Fruit fly (Drosophila melanogaster) whole organism, embryonic: ENCODE measurements around the gene CG43799.

Source experiments
- Awh ChIP-seq: fragments of 200-800 bp; sonication (Bioruptor generic); IDR thresholded peaks from 2 replicates; pipeline ENCODE4, ENCODE4 v1.3.6; 2022; ENCODE audit warnings: missing biosample characterization, missing genetic modification characterization
- Bdp1 ChIP-seq: fragments of 200-800 bp; sonication (Bioruptor generic); optimal IDR thresholded peaks from 3 replicates; lab custom pipeline; 2016; ENCODE audit warnings: missing biosample characterization, missing genetic modification characterization
- C15 ChIP-seq: fragments of 200-800 bp; sonication (Bioruptor generic); IDR thresholded peaks from 3 replicates; pipeline ENCODE4 v1.3.6; 2022; ENCODE audit warnings: missing biosample characterization, missing genetic modification characterization
- CG1233 ChIP-seq: fragments of 200-800 bp; sonication (Bioruptor generic); optimal IDR thresholded peaks from 4 replicates; lab custom pipeline; 2018; ENCODE audit warnings: missing biosample characterization, mild to moderate bottlenecking, missing genetic modification characterization
- CG12769 ChIP-seq: fragments of 200-800 bp; sonication (Bioruptor generic); optimal IDR thresholded peaks from 2 replicates; lab custom pipeline; 2019; ENCODE audit warnings: missing biosample characterization, mild to moderate bottlenecking, missing genetic modification characterization, moderate library complexity
- CG13123 ChIP-seq: fragments of 200-800 bp; sonication (Bioruptor generic); optimal IDR thresholded peaks from 2 replicates; lab custom pipeline; 2016; ENCODE audit warnings: missing biosample characterization, missing genetic modification characterization
- CG14014 ChIP-seq: fragments of 200-800 bp; sonication (Bioruptor generic); IDR thresholded peaks from 2 replicates; pipeline ENCODE4 v1.3.6; 2022; ENCODE audit warnings: missing biosample characterization, missing genetic modification characterization
- CG14050 ChIP-seq: fragments of 200-800 bp; sonication (Bioruptor generic); IDR thresholded peaks from 3 replicates; pipeline ENCODE4 v1.3.6; 2022; ENCODE audit warnings: missing biosample characterization, missing genetic modification characterization
- CG1647 ChIP-seq: fragments of 200-800 bp; sonication (Bioruptor generic); optimal IDR thresholded peaks from 3 replicates; lab custom pipeline; 2016; ENCODE audit warnings: missing biosample characterization, missing genetic modification characterization
- CG17385 ChIP-seq: fragments of 200-800 bp; sonication (Bioruptor generic); optimal IDR thresholded peaks from 3 replicates; lab custom pipeline; 2018; ENCODE audit warnings: missing biosample characterization, mild to moderate bottlenecking, missing genetic modification characterization
- CG2199 ChIP-seq: fragments of 200-800 bp; sonication (Bioruptor generic); IDR thresholded peaks from 3 replicates; pipeline ENCODE4 v1.3.6; 2022; ENCODE audit warnings: missing biosample characterization, missing genetic modification characterization
- CG30403 ChIP-seq: fragments of 200-800 bp; sonication (Bioruptor generic); optimal IDR thresholded peaks from 3 replicates; lab custom pipeline; 2016; ENCODE audit warnings: missing biosample characterization, missing genetic modification characterization
- CG30431 ChIP-seq: fragments of 200-800 bp; sonication (Bioruptor generic); optimal IDR thresholded peaks from 2 replicates; lab custom pipeline; 2017; ENCODE audit warnings: missing biosample characterization, missing genetic modification characterization
- CG31441 ChIP-seq: fragments of 200-800 bp; sonication (Bioruptor generic); IDR thresholded peaks from 2 replicates; pipeline ENCODE4 v1.3.6; 2022; ENCODE audit warnings: missing biosample characterization, missing genetic modification characterization
- CG34422 ChIP-seq: fragments of 200-800 bp; sonication (Bioruptor generic); IDR thresholded peaks from 3 replicates; pipeline ENCODE4 v1.3.6; 2022; ENCODE audit warnings: missing biosample characterization, missing genetic modification characterization
- CG3847 ChIP-seq: fragments of 200-800 bp; sonication (Bioruptor generic); IDR thresholded peaks from 2 replicates; pipeline ENCODE4 v1.3.6; 2022; ENCODE audit warnings: missing biosample characterization, missing genetic modification characterization
- CG6175 ChIP-seq: fragments of 200-800 bp; sonication (Bioruptor generic); IDR thresholded peaks from 3 replicates; pipeline ENCODE4 v1.3.6; 2022; ENCODE audit warnings: missing biosample characterization, missing genetic modification characterization
- CG6272 ChIP-seq: fragments of 200-800 bp; sonication (Bioruptor generic); IDR thresholded peaks from 2 replicates; pipeline ENCODE4 v1.3.6; 2022; ENCODE audit warnings: missing biosample characterization, missing genetic modification characterization
- CG7271 ChIP-seq: fragments of 200-800 bp; sonication (Bioruptor generic); optimal IDR thresholded peaks from 2 replicates; lab custom pipeline; 2018; ENCODE audit warnings: missing biosample characterization, mild to moderate bottlenecking, missing genetic modification characterization, moderate library complexity
- CG7963 ChIP-seq: fragments of 200-800 bp; sonication (Bioruptor generic); IDR thresholded peaks from 3 replicates; pipeline ENCODE4 v1.3.6; 2022; ENCODE audit warnings: missing biosample characterization, missing genetic modification characterization; ENCODE audit not compliant: partially characterized antibody
- CG8388 ChIP-seq: fragments of 200-800 bp; sonication (Bioruptor generic); optimal IDR thresholded peaks from 2 replicates; lab custom pipeline; 2019; ENCODE audit warnings: missing biosample characterization, mild to moderate bottlenecking, missing genetic modification characterization, moderate library complexity
- CG8478 ChIP-seq: fragments of >200 bp; optimal IDR thresholded peaks from 2 replicates; lab custom pipeline; 2018
- CG9215 ChIP-seq: fragments of 200-800 bp; sonication (Bioruptor generic); IDR thresholded peaks from 2 replicates; pipeline ENCODE4 v1.3.6; 2022; ENCODE audit warnings: missing biosample characterization, missing genetic modification characterization
- CG9932 ChIP-seq: fragments of 200-800 bp; sonication (Bioruptor generic); IDR thresholded peaks from 2 replicates; pipeline ENCODE4 v1.3.6; 2022; ENCODE audit warnings: missing biosample characterization, missing genetic modification characterization
- D19B ChIP-seq: fragments of 200-800 bp; sonication (Bioruptor generic); optimal IDR thresholded peaks from 2 replicates; lab custom pipeline; 2017; ENCODE audit warnings: missing biosample characterization, mild to moderate bottlenecking, missing genetic modification characterization
- Doc2 ChIP-seq: fragments of 200-800 bp; sonication (Bioruptor generic); IDR thresholded peaks from 2 replicates; pipeline ENCODE4 v1.3.6; 2022; ENCODE audit warnings: missing biosample characterization, missing genetic modification characterization
- GATAe ChIP-seq: fragments of 200-800 bp; sonication (Bioruptor generic); conservative IDR thresholded peaks from 2 replicates; pipeline ENCODE4 v1.3.6; 2022; ENCODE audit warnings: missing biosample characterization, missing genetic modification characterization
- Hmr ChIP-seq: fragments of 200-800 bp; sonication (Bioruptor generic); optimal IDR thresholded peaks from 3 replicates; lab custom pipeline; 2017; ENCODE audit warnings: mild to moderate bottlenecking, missing biosample characterization, missing genetic modification reagents, missing genetic modification characterization
- Mes4 ChIP-seq: fragments of 200-800 bp; sonication (Bioruptor generic); optimal IDR thresholded peaks from 2 replicates; lab custom pipeline; 2016; ENCODE audit warnings: missing biosample characterization, missing genetic modification characterization
- Nf-YB ChIP-seq: fragments of 200-800 bp; sonication (Bioruptor generic); optimal IDR thresholded peaks from 3 replicates; lab custom pipeline; 2019; ENCODE audit warnings: missing biosample characterization, mild to moderate bottlenecking, missing genetic modification characterization, moderate library complexity
- Ravus ChIP-seq: fragments of 200-800 bp; sonication (Bioruptor generic); IDR thresholded peaks from 2 replicates; pipeline ENCODE4 v1.3.6; 2022; ENCODE audit warnings: missing biosample characterization, missing genetic modification characterization
- Rx ChIP-seq: fragments of 200-800 bp; sonication (Bioruptor generic); IDR thresholded peaks from 2 replicates; pipeline ENCODE4 v1.3.6; 2022; ENCODE audit warnings: missing biosample characterization, missing genetic modification characterization
- Stat92E ChIP-seq, 3 experiments: fragments of >200 bp in 2 of 3; fragments of 200-800 bp in 1 of 3; sonication (Bioruptor generic) in 1 of 3; optimal IDR thresholded peaks; 2 replicates each; lab custom pipeline; 2017 to 2019; ENCODE audit warnings: missing biosample characterization in 3 of 3, missing genetic modification characterization in 3 of 3, mild to moderate bottlenecking in 1 of 3, moderate library complexity in 1 of 3
- Trl ChIP-seq, 3 experiments: fragments of >200 bp in 2 of 3; fragments of 200-800 bp in 1 of 3; sonication (Bioruptor generic) in 1 of 3; optimal IDR thresholded peaks; 2 replicates in 1 of 3; 3 replicates in 2 of 3; lab custom pipeline; 2016 to 2017; ENCODE audit warnings: missing biosample characterization in 1 of 3, missing genetic modification characterization in 1 of 3
- ash1 ChIP-seq: fragments of 200-800 bp; sonication (Bioruptor generic); optimal IDR thresholded peaks from 2 replicates; lab custom pipeline; 2018; ENCODE audit warnings: missing biosample characterization, mild to moderate bottlenecking, missing genetic modification characterization
- bsh ChIP-seq, 2 experiments: fragments of 200-800 bp; sonication (Bioruptor generic); optimal IDR thresholded peaks; 2 replicates each; lab custom pipeline; 2017 to 2018; ENCODE audit warnings: mild to moderate bottlenecking in 2 of 2, missing biosample characterization in 2 of 2, missing genetic modification characterization in 2 of 2, moderate library complexity in 1 of 2
- dpn ChIP-seq, 2 experiments: fragments of 200-800 bp; sonication (Bioruptor generic); optimal IDR thresholded peaks; 3 replicates each; lab custom pipeline; 2016; ENCODE audit warnings: missing biosample characterization in 2 of 2, missing genetic modification characterization in 2 of 2
- esg ChIP-seq: fragments of 200-800 bp; sonication (Bioruptor generic); conservative IDR thresholded peaks from 2 replicates; pipeline ENCODE4 v1.3.6; 2022; ENCODE audit warnings: missing biosample characterization, missing genetic modification characterization
- fd3F ChIP-seq: fragments of 200-800 bp; sonication (Bioruptor generic); optimal IDR thresholded peaks from 2 replicates; lab custom pipeline; 2018; ENCODE audit warnings: missing biosample characterization, mild to moderate bottlenecking, missing genetic modification characterization, moderate library complexity
- gcm2 ChIP-seq: fragments of 200-800 bp; sonication (Bioruptor generic); optimal IDR thresholded peaks from 2 replicates; lab custom pipeline; 2016; ENCODE audit warnings: missing biosample characterization, missing genetic modification characterization
- hb ChIP-seq: fragments of 200-800 bp; sonication (Bioruptor generic); IDR thresholded peaks from 3 replicates; pipeline ENCODE4 v1.3.6; 2022; ENCODE audit warnings: missing biosample characterization, missing genetic modification characterization; ENCODE audit not compliant: partially characterized antibody
- hkb ChIP-seq, 2 experiments: fragments of 200-800 bp in 1 of 2; fragments of >200 bp in 1 of 2; sonication (Bioruptor generic) in 1 of 2; IDR thresholded peaks in 1 of 2; optimal IDR thresholded peaks in 1 of 2; 2 replicates each; pipeline versions ENCODE4 v1.3.6 to Lab custom; 2017 to 2022; ENCODE audit warnings: missing biosample characterization in 1 of 2, missing genetic modification characterization in 1 of 2
- lab ChIP-seq: fragments of 200-800 bp; sonication (Bioruptor generic); optimal IDR thresholded peaks from 3 replicates; lab custom pipeline; 2017; ENCODE audit warnings: missing biosample characterization, missing genetic modification characterization, mild to moderate bottlenecking, moderate library complexity, missing genetic modification reagents
- mirr ChIP-seq: fragments of 200-800 bp; sonication (Bioruptor generic); optimal IDR thresholded peaks from 3 replicates; lab custom pipeline; 2018; ENCODE audit warnings: missing biosample characterization, mild to moderate bottlenecking, missing genetic modification characterization
- org-1 ChIP-seq: fragments of 200-800 bp; sonication (Bioruptor generic); optimal IDR thresholded peaks from 2 replicates; lab custom pipeline; 2017; ENCODE audit warnings: missing biosample characterization, missing genetic modification characterization
- p53 ChIP-seq: fragments of 200-800 bp; sonication (Bioruptor generic); optimal IDR thresholded peaks from 2 replicates; lab custom pipeline; 2016; ENCODE audit warnings: missing biosample characterization, missing genetic modification characterization
- pros ChIP-seq: fragments of 200-800 bp; sonication (Bioruptor generic); optimal IDR thresholded peaks from 3 replicates; lab custom pipeline; 2019; ENCODE audit warnings: missing biosample characterization, mild to moderate bottlenecking, missing genetic modification characterization, moderate library complexity
- sim ChIP-seq: fragments of 200-800 bp; sonication (Bioruptor generic); IDR thresholded peaks from 2 replicates; pipeline ENCODE4 v1.3.6; 2022; ENCODE audit warnings: missing biosample characterization, missing genetic modification characterization
- ssp ChIP-seq: fragments of 200-800 bp; sonication (Bioruptor generic); IDR thresholded peaks from 2 replicates; pipeline ENCODE4 v1.3.6; 2022; ENCODE audit warnings: missing biosample characterization, missing genetic modification characterization
- tio ChIP-seq: fragments of 200-800 bp; sonication (Bioruptor generic); optimal IDR thresholded peaks from 2 replicates; lab custom pipeline; 2017; ENCODE audit warnings: missing biosample characterization, missing genetic modification characterization, inconsistent platforms
- toy ChIP-seq: fragments of 200-800 bp; sonication (Bioruptor generic); IDR thresholded peaks from 2 replicates; pipeline ENCODE4 v1.3.6; 2022; ENCODE audit warnings: missing biosample characterization, missing genetic modification characterization

CG43799 gene

dm6 chr2L:7239310-7239709 is 11.8 kb downstream of the CG43799 start (continued):
- TF ChIP-seq CG1233 (GFP tag; lab: Kevin White, UChicago): peak; percentile 16
- no peak for TF ChIP-seq CG6175
- no peak for TF ChIP-seq CG9932 (GFP tag; lab: Robert Waterston, UW)
- no peak for TF ChIP-seq hb
- no peak for TF ChIP-seq gcm2 (GFP tag; lab: Kevin White, UChicago)
- no peak for TF ChIP-seq p53 (GFP tag; lab: Kevin White, UChicago)
- TF ChIP-seq lab (GFP tag; lab: Kevin White, UChicago): peak; percentile 80
- TF ChIP-seq tio (GFP tag; lab: Kevin White, UChicago): no peak
- TF ChIP-seq org-1: peak; percentile 38
- no peak for TF ChIP-seq Stat92E (GFP tag; optimal IDR thresholded peaks at IDR 0.05; lab: Kevin White, UChicago)
- TF ChIP-seq pros: no peak
- TF ChIP-seq C15 (GFP tag; lab: Robert Waterston, UW): no peak
- TF ChIP-seq CG34422 (GFP tag; lab: Robert Waterston, UW): no peak
- no peak for TF ChIP-seq Awh (GFP tag; lab: Robert Waterston, UW)
- TF ChIP-seq mirr: peak; percentile 78
- peak; percentile 33 for TF ChIP-seq CG1647 (GFP tag; lab: Kevin White, UChicago)
- TF ChIP-seq Ravus (GFP tag; lab: Robert Waterston, UW): no peak
- no peak for TF ChIP-seq ssp (GFP tag; lab: Robert Waterston, UW)
- no peak for TF ChIP-seq esg (GFP tag; lab: Robert Waterston, UW)
- TF ChIP-seq CG8478 (lab: Kevin White, UChicago): no peak
- no peak for TF ChIP-seq toy (GFP tag; lab: Robert Waterston, UW)
- no peak for TF ChIP-seq CG3847 (GFP tag; lab: Robert Waterston, UW)
- no peak for TF ChIP-seq Nf-YB
- no peak for TF ChIP-seq Trl (optimal IDR thresholded peaks at IDR 0.05; lab: Kevin White, UChicago)
- peak; percentile 32 for TF ChIP-seq Trl (GFP tag; optimal IDR thresholded peaks at IDR 0.05; lab: Kevin White, UChicago)
- no peak for TF ChIP-seq Rx (GFP tag; lab: Robert Waterston, UW)
- no peak for TF ChIP-seq bsh (GFP tag; optimal IDR thresholded peaks at IDR 0.05; lab: Kevin White, UChicago)
- no peak for TF ChIP-seq CG14050 (GFP tag; lab: Robert Waterston, UW)
- peak in 1 of 2 experiments; percentile 26 for TF ChIP-seq dpn (GFP tag; optimal IDR thresholded peaks at IDR 0.05; lab: Kevin White, UChicago)
- TF ChIP-seq CG2199 (GFP tag; lab: Robert Waterston, UW): no peak
- TF ChIP-seq CG7963: no peak
- TF ChIP-seq ash1 (GFP tag; lab: Kevin White, UChicago): no peak
- no peak for TF ChIP-seq CG30431 (GFP tag; lab: Kevin White, UChicago)
- no peak for TF ChIP-seq Bdp1
- TF ChIP-seq CG7271 (tag; lab: Kevin White, UChicago): no peak
- TF ChIP-seq CG13123 (GFP tag; lab: Kevin White, UChicago): peak; percentile 32
- no peak for TF ChIP-seq Mes4 (GFP tag; lab: Kevin White, UChicago)
- TF ChIP-seq CG12769: peak; percentile 28
- TF ChIP-seq GATAe: no peak
- peak; percentile 52 for TF ChIP-seq fd3F (GFP tag; lab: Kevin White, UChicago)
- no peak for TF ChIP-seq CG9215
- TF ChIP-seq Hmr (GFP tag; lab: Kevin White, UChicago): peak; percentile 70
- no peak for TF ChIP-seq hkb (optimal IDR thresholded peaks at IDR 0.05; lab: Kevin White, UChicago)
- 0 out of 2 replicates have a peak, but pooled peaks have one; percentile 17 for TF ChIP-seq hkb (GFP tag; IDR thresholded peaks at IDR 0.05; lab: Robert Waterston, UW)
- TF ChIP-seq CG30403: no peak
- no peak for TF ChIP-seq sim
- no peak for TF ChIP-seq D19B (GFP tag; lab: Kevin White, UChicago)
- no peak for TF ChIP-seq CG31441 (GFP tag; lab: Robert Waterston, UW)
- TF ChIP-seq CG8388 (GFP tag; lab: Kevin White, UChicago): no peak
- no peak for TF ChIP-seq Doc2 (GFP tag; lab: Robert Waterston, UW)
- TF ChIP-seq CG6272 (GFP tag; lab: Robert Waterston, UW): no peak
- no peak for TF ChIP-seq CG17385
- peak; percentile 31; the same call in 1 of the 2 replicates for TF ChIP-seq CG14014 (GFP tag; lab: Robert Waterston, UW)
